Worm (Caenorhabditis elegans) whole organism, midembryonic: ENCODE results near the gene F11G11.14.

Experiments used
- T22C8.4 ChIP-seq: fragments of 200-800 bp; sonication (Bioruptor generic); IDR thresholded peaks from 2 replicates; pipeline ENCODE4 v1.3.6; 2022; ENCODE audit warnings: missing genetic modification characterization, missing compliant biosample characterization
- cog-1 ChIP-seq: sonication (generic microtip); optimal IDR thresholded peaks from 2 replicates; lab custom pipeline; 2016; ENCODE audit warnings: missing genetic modification characterization, missing compliant biosample characterization
- flt-1 ChIP-seq: fragments of 200-800 bp; sonication (Bioruptor generic); IDR thresholded peaks from 2 replicates; pipeline ENCODE4 v1.3.6; 2022; ENCODE audit warnings: missing genetic modification characterization, missing compliant biosample characterization
- klf-2 ChIP-seq: fragments of 200-800 bp; sonication (Bioruptor generic); conservative IDR thresholded peaks from 2 replicates; pipeline ENCODE4 v1.3.6; 2022; ENCODE audit warnings: missing genetic modification reagents, missing genetic modification characterization, missing compliant biosample characterization
- med-1 ChIP-seq: sonication (generic microtip); optimal IDR thresholded peaks from 2 replicates; lab custom pipeline; 2017; ENCODE audit warnings: missing genetic modification characterization, mild to moderate bottlenecking, missing compliant biosample characterization, antibody characterized with exemption, missing genetic modification reagents; ENCODE audit not compliant: insufficient read depth
- ref-1 ChIP-seq: fragments of 200-800 bp; sonication (Bioruptor generic); conservative IDR thresholded peaks from 2 replicates; pipeline ENCODE4 v1.3.6; 2022; ENCODE audit warnings: missing genetic modification reagents, missing genetic modification characterization, missing compliant biosample characterization
- ztf-23 ChIP-seq: fragments of 200-800 bp; sonication (Bioruptor generic); IDR thresholded peaks from 2 replicates; pipeline ENCODE4 v1.3.6; 2022; ENCODE audit warnings: missing genetic modification reagents, missing genetic modification characterization, missing compliant biosample characterization
- ztf-29 ChIP-seq: fragments of 200-800 bp; sonication (Bioruptor generic); IDR thresholded peaks from 2 replicates; pipeline ENCODE4 v1.3.6; 2022; ENCODE audit warnings: missing genetic modification reagents, missing genetic modification characterization, missing compliant biosample characterization

ce11 chrII:4881727-4882126 lies 18.2 kb downstream of the F11G11.14 start, which contains the start of gene gst-7:
- TF ChIP-seq med-1 (GFP tag; lab: Kevin White, UChicago), result no peak
- TF ChIP-seq cog-1 (tag; lab: Kevin White, UChicago), result no peak
- TF ChIP-seq klf-2 (GFP tag; lab: Robert Waterston, UW), result no peak
- no peak for TF ChIP-seq ztf-23 (GFP tag; lab: Robert Waterston, UW)
- TF ChIP-seq ztf-29 (GFP tag; lab: Robert Waterston, UW), result no peak
- TF ChIP-seq flt-1 (GFP tag; lab: Robert Waterston, UW), result no peak
- no peak for TF ChIP-seq ref-1 (GFP tag; lab: Robert Waterston, UW)
- no peak for TF ChIP-seq T22C8.4 (GFP tag; lab: Robert Waterston, UW)
